Worm (Caenorhabditis elegans) whole organism, L4 larva: ENCODE results near the gene Y116A8C.30.
"Not testable (repeated sequence)": the region's sequence is repeated elsewhere in the genome, so short reads cannot be mapped to it uniquely, and the experiment has no call there.

Experiments used
- daf-8 ChIP-seq: fragments of 200-800 bp; sonication (Bioruptor generic); IDR thresholded peaks from 2 replicates; pipeline ENCODE4 v1.3.6; 2022; ENCODE audit warnings: missing genetic modification characterization, missing compliant biosample characterization
- dmd-9 ChIP-seq: fragments of 200-800 bp; sonication (Bioruptor generic); IDR thresholded peaks from 2 replicates; pipeline ENCODE4 v1.3.6; 2022; ENCODE audit warnings: missing genetic modification reagents, missing genetic modification characterization, missing compliant biosample characterization
- nhr-11 ChIP-seq: fragments of 150-350 bp; optimal IDR thresholded peaks from 2 replicates; lab custom pipeline; 2014; ENCODE audit warnings: missing biosample characterization, missing genetic modification characterization
- nhr-111 ChIP-seq: fragments of 200-800 bp; sonication (Bioruptor generic); optimal IDR thresholded peaks from 2 replicates; lab custom pipeline; 2018; ENCODE audit warnings: mild to moderate bottlenecking, missing genetic modification characterization, missing compliant biosample characterization
- nhr-42 ChIP-seq: fragments of 200-800 bp; sonication (Bioruptor generic); IDR thresholded peaks from 2 replicates; pipeline ENCODE4 v1.3.6; 2022; ENCODE audit warnings: missing genetic modification characterization, missing compliant biosample characterization
- nhr-76 ChIP-seq: fragments of 150-350 bp; optimal IDR thresholded peaks from 2 replicates; lab custom pipeline; 2014; ENCODE audit warnings: missing biosample characterization, missing genetic modification characterization
- skn-1 ChIP-seq: fragments of 150-350 bp; optimal IDR thresholded peaks from 2 replicates; lab custom pipeline; 2014; ENCODE audit warnings: missing biosample characterization, missing genetic modification characterization
- snpc-1.2 ChIP-seq: fragments of 200-800 bp; sonication (Bioruptor generic); IDR thresholded peaks from 2 replicates; pipeline ENCODE4 v1.3.6; 2022; ENCODE audit warnings: missing genetic modification reagents, missing genetic modification characterization, missing compliant biosample characterization
- tra-1 ChIP-seq: fragments of 200-800 bp; sonication (Bioruptor generic); IDR thresholded peaks from 2 replicates; pipeline ENCODE4 v1.3.6; 2022; ENCODE audit warnings: missing genetic modification reagents, missing genetic modification characterization, missing compliant biosample characterization
- zfp-2 ChIP-seq: sonication (generic microtip); optimal IDR thresholded peaks from 2 replicates; lab custom pipeline; 2016; ENCODE audit warnings: mild to moderate bottlenecking, missing genetic modification characterization, missing compliant biosample characterization

Y116A8C.30 gene

DNA sequence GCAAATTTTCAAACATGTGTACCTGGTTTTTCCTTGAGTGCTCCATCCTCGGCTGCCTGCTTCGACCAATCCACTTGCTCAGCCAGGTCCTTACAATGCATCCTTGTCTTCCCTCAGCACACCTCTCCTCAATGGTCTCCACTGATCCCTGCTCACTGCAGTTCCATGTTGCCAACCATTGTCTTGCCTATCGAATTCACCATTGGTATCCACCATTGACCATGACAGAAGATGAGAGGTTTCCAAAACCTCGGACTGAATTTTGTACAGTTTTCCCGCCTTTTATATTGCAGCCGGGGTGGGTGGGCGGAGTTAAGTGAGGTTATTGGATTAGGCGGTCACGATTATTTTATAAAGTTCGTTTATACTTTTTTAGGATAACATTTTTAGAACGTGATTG is 39.8 kb downstream of the Y116A8C.30 start, which contains the start of gene Y116A8C.467:
Gene Y116A8C.467 (minus strand): TSS at position 101 of the 400 bp plus-strand sequence.
- not testable (repeated sequence) for TF ChIP-seq tra-1 (GFP tag; lab: Robert Waterston, UW); nhr-111 (GFP tag; lab: Kevin White, UChicago); nhr-11 (tag; lab: Kevin White, UChicago)
- TF ChIP-seq, all 104 proteins: peak for 0; not testable (repeated sequence) for 104

DNA sequence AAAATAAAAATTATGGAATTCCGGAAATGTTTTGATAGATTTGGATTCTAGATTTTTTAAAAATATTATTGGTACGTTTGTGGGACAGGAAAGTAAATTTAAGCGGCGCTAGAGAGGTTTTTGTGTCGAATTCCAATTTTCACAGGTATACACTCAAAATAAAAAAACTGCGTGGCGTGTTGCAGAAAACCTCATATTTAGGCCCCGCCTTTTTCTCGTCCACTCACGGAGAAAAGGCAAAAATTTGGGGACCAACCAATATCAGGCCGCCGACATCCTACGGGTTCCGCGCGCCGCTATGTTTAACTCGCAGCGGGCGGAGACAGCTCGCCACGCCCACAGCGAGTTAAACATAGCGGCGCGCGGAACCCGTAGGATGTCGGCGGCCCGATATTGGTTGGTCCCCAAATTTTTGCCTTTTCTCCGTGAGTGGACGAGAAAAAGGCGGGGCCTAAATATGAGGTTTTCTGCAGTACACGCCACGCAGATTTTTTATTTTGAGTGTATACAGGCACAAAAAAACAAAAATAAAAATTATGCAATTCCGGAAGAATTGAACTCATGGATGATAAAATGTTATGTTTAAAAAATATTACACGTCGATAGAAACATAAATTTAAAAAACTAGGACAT is 44.9 kb downstream of the Y116A8C.30 start:
- TF ChIP-seq snpc-1.2 (GFP tag; lab: Robert Waterston, UW): peak; percentile 91

DNA sequence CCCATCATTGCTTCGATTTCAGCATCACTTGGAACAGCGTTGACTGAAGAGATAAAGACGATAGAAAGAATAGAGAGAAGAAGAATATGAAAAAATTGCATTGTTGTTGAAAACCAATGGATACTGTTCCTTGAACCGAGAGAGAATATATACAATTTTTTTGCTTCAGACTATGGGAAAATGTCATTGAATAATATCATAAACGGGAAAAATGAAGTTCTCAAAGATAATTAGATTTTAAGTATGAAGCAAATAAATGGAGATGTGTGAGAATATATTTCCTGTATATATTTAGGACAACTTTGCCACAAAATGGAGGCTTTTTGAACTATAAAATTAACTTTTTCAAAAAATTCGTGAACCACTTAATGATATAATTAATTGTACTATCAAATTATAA is 45.5 kb downstream of the Y116A8C.30 start, which contains the start of gene Y116A8C.44:
Gene Y116A8C.44 (minus strand): TSS at position 101 of the 400 bp plus-strand sequence.
- TF ChIP-seq zfp-2 (tag; lab: Kevin White, UChicago) (no peak), nhr-42 (GFP tag; lab: Robert Waterston, UW) (no peak), skn-1 (tag; lab: Kevin White, UChicago) (no peak), daf-8 (GFP tag; lab: Robert Waterston, UW) (no peak), dmd-9 (GFP tag; lab: Robert Waterston, UW) (no peak)

DNA sequence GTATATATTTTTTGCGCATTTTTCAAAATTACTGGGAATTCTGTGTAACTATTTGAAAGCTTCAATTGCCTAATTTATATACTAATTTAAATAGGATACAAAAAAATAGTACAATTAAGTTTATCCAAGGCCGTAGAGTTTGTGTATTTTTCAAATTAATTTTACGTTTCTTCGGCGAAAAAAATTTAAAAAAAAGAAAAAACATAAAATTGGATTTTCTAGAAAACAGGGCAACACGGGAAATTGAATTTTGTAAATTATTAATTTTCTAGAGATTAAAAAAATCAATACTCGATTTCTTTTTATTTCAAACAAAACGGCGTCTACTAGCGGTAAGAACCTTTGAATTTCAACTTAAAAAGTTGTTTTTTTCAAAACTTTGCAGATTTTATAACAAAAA is 50.3 kb downstream of the Y116A8C.30 start, which contains the start of gene Y116A8C.23:
Gene Y116A8C.23 (plus strand): TSS at position 301 of the 400 bp plus-strand sequence.
- TF ChIP-seq nhr-76 (tag; lab: Kevin White, UChicago): no peak
